Fruit fly (Drosophila melanogaster): ENCODE results near the gene Nup107.

Nup107 gene

DNA sequence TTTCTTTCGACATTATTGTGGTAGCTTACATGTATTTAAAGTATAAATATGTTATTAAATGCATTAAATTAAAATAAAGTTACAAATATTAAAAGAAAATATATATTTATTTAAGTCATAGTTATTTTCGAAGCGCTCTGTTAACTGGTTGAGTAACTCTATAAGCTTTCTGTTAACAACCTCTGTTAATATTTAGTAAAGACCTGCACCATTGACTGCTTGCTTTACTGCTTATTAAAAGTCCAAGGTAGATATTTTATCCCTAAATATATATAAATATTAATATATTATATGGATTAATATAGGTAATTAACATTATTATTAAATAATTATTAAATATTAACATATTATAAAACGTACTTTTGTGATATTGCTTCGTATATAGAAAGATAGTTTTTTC lies 14.3 kb downstream of the Nup107 start:
- TF ChIP-seq pan (optimal IDR thresholded peaks at IDR 0.05) (no peak), EcR (GFP tag; optimal IDR thresholded peaks at IDR 0.05) (no peak), usp (GFP tag; optimal IDR thresholded peaks at IDR 0.05) (no peak), psq (optimal IDR thresholded peaks at IDR 0.05) (no peak), CG8478 (optimal IDR thresholded peaks at IDR 0.05) (no peak), Dll (optimal IDR thresholded peaks at IDR 0.05) (no peak)

DNA sequence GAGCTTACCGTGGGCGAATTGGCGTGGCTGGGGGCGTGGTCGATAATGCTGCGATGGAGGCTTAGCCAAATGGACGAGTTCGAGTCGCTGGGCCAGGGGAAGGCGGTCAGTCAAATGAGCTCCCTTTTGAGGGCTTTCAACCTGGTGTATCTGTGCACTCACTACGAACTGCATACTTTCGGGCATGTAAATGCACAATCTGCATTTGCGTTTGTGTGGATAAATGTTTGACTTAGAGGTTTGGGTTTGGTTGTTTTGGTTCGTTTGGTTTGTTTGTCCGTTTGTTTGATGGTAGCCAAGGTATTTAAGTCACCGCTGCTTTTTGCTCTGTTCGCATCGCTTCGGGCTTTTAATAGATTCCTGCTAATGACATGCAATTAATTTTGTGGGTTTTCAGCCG lies 24.6 kb downstream of the Nup107 start:
- TF ChIP-seq psq (optimal IDR thresholded peaks at IDR 0.05) (no peak), pan (optimal IDR thresholded peaks at IDR 0.05) (no peak), Dll (optimal IDR thresholded peaks at IDR 0.05) (no peak), usp (GFP tag; optimal IDR thresholded peaks at IDR 0.05) (no peak)

DNA sequence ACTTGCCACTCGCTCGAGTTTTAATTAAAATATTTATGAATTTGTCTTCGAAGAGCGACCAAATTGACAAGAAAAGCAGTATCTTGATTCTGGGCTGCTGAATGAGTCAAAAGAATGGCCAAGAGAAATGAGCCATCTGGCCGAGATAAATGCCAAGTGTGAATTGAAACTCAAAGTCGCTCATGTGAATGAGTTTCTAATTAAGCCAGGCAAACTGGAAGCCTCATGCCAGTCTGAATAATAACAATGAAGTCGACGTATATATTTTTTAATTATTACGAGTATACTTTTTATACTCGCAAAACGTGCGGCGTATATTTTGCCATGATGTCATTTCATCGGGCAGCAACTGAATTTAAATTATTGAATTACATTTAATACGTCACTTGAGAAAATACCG lies 26.5 kb downstream of the Nup107 start, which contains the start of gene Lip2:
TSS of gene Lip2 (minus strand) at position 101 of the 400 bp plus-strand sequence.
- TF ChIP-seq CG8478 (optimal IDR thresholded peaks at IDR 0.05), result no peak
- TF ChIP-seq usp (GFP tag; optimal IDR thresholded peaks at IDR 0.05), result no peak
- no peak for TF ChIP-seq psq (optimal IDR thresholded peaks at IDR 0.05)
- TF ChIP-seq Dll (optimal IDR thresholded peaks at IDR 0.05), result no peak
- no peak for TF ChIP-seq pan (optimal IDR thresholded peaks at IDR 0.05)
- TF ChIP-seq EcR (GFP tag; optimal IDR thresholded peaks at IDR 0.05), result no peak

DNA sequence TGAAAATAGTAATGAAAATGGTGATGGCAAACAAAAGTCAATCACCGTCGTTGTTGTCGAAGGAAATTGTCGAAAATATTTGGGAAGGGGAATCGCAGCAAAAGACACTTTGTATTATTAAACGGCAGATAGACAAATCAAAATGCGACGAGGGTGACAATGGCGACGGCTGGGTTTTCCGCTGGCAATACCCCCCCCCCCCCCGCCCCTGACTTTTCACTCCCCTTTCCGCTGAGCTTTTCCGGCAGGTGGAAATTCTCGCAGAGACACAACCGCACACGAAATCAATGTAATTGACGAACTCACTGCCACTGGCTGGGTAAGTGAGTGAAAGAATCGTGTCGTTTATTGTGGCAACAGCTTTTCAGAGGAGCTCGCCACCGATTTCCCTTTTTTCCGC lies 27.8 kb downstream of the Nup107 start:
- TF ChIP-seq usp (GFP tag; optimal IDR thresholded peaks at IDR 0.05), result no peak
- no peak for TF ChIP-seq EcR (GFP tag; optimal IDR thresholded peaks at IDR 0.05)
- TF ChIP-seq psq (optimal IDR thresholded peaks at IDR 0.05), result no peak
- TF ChIP-seq CG8478 (optimal IDR thresholded peaks at IDR 0.05), result no peak
- TF ChIP-seq pan (optimal IDR thresholded peaks at IDR 0.05), result no peak
- no peak for TF ChIP-seq Dll (optimal IDR thresholded peaks at IDR 0.05)

DNA sequence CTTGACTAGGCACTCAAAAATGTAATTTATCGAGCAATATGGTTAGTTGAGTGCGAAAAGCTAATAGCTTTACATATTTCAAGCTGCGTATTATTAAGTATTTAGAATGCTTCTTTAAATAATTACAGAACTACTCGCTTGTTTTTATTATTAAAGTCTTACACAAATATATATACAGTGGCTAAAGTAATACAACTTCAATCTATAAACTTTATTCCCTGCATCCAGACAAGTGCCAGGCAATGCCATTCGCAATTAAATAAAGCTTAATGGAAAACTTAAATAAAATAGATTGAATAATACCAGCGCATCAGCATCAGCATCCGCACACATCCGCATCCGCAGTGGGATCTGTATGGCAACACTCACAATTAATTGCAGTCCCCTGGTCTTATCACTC lies 29.6 kb downstream of the Nup107 start:
- no peak for TF ChIP-seq pan (optimal IDR thresholded peaks at IDR 0.05)
- TF ChIP-seq EcR (GFP tag; optimal IDR thresholded peaks at IDR 0.05), result no peak
- TF ChIP-seq Dll (optimal IDR thresholded peaks at IDR 0.05), result no peak
- TF ChIP-seq usp (GFP tag; optimal IDR thresholded peaks at IDR 0.05), result no peak
- no peak for TF ChIP-seq CG8478 (optimal IDR thresholded peaks at IDR 0.05)
- no peak for TF ChIP-seq psq (optimal IDR thresholded peaks at IDR 0.05)

DNA sequence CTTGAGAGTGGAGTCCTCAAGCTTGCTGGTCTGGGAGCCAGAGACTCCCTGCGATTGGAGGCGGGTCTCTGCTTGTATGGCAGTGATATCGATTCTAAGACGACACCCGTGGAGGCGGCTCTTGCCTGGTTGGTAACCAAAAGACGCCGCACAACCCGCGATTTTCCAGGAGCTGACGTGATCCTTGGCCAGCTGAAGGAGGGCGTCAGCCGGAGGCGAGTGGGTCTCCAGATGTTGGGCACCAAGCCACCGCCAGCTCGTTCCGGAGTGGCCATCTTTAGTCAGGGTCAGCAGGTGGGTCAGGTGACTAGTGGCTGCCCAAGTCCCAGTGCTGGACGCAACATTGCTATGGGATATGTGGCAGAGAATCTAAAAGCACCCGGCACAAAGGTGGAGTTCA lies 31.4 kb downstream of the Nup107 start:
- no peak for TF ChIP-seq usp (GFP tag; optimal IDR thresholded peaks at IDR 0.05)
- TF ChIP-seq pan (optimal IDR thresholded peaks at IDR 0.05), result no peak
- TF ChIP-seq CG8478 (optimal IDR thresholded peaks at IDR 0.05), result no peak
- TF ChIP-seq Dll (optimal IDR thresholded peaks at IDR 0.05), result no peak
- TF ChIP-seq psq (optimal IDR thresholded peaks at IDR 0.05), result no peak
- no peak for TF ChIP-seq EcR (GFP tag; optimal IDR thresholded peaks at IDR 0.05)

DNA sequence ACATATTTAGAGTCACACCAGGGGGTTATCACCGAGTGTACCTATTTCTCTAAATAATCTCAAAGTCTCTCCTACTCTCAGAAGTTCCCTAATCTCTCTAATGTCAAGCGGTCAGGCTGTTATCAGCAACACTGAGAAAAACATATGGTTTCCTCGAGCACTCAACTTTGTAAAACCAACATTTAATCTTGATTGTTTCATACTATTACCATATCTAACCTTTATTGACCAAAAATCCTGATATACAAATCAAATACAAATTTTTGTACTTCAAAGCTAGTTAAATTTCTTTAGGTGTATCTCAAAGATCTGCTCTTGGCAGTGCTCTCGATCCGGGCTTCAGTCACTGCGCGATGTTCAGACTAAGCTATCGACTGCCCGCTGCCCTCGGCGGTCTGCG lies 32.6 kb downstream of the Nup107 start, which contains the start of gene CG6415:
TSS of gene CG6415 (plus strand) at position 341 of the 400 bp plus-strand sequence.
- TF ChIP-seq EcR (GFP tag; optimal IDR thresholded peaks at IDR 0.05) (no peak), pan (optimal IDR thresholded peaks at IDR 0.05) (no peak), CG8478 (optimal IDR thresholded peaks at IDR 0.05) (no peak), Dll (optimal IDR thresholded peaks at IDR 0.05) (no peak), usp (GFP tag; optimal IDR thresholded peaks at IDR 0.05) (no peak), psq (optimal IDR thresholded peaks at IDR 0.05) (no peak)

DNA sequence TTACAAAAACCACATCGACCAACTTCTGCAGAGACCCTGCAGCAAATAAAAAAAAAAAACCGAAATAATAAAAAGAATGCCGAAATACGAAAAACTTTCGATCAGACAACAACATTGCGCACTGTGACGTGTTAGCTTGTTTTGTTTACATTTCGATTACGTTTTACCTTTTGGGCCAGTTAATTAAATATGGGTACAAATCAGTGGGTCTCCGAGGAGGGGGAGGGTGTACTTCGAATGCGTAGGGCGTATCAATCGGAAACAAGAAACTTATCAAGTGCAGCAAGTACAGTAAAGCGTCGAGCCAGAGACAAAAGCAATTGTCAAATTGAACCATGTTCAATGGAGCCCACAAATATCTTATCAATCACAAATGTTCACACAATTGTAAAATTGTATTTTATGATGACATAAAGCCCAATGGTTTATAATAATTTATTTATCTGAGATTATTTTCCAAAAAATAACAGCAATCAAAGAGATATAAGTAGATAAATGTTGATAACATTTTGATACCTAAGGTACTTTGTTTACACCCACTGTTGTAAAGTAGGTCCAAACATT lies 34.3 kb downstream of the Nup107 start, which contains the start of gene Lip1:
TSS of gene Lip1 (minus strand) at position 46 of the 564 bp plus-strand sequence.
- TF ChIP-seq Dll (optimal IDR thresholded peaks at IDR 0.05), result no peak
- TF ChIP-seq CG8478 (optimal IDR thresholded peaks at IDR 0.05), result no peak
- no peak for TF ChIP-seq EcR (GFP tag; optimal IDR thresholded peaks at IDR 0.05)
- no peak for TF ChIP-seq pan (optimal IDR thresholded peaks at IDR 0.05)
- no peak for TF ChIP-seq usp (GFP tag; optimal IDR thresholded peaks at IDR 0.05)
- no peak for TF ChIP-seq psq (optimal IDR thresholded peaks at IDR 0.05)

DNA sequence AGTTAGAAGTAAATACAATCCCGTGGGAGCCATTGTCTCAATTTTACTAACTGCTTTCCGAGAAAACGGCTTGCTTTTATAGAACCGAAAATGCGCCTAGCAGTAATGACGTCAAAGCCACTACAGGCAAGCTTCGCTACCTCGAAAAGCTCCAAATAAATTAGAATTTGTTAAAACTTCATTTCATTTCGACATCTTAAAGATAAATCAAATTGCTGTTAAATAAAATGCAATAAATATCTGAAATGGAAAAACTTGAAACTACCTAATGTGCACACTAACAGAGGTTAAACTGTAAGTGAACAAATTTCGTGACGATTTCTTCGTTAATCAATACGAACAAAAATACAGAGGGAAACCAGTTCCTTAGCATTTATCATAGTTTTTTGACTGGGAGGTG lies 37.9 kb downstream of the Nup107 start, which contains the start of gene CG7300:
TSS of gene CG7300 (minus strand) at position 52 of the 400 bp plus-strand sequence.
- no peak for TF ChIP-seq EcR (GFP tag; optimal IDR thresholded peaks at IDR 0.05)
- TF ChIP-seq pan (optimal IDR thresholded peaks at IDR 0.05), result no peak
- no peak for TF ChIP-seq usp (GFP tag; optimal IDR thresholded peaks at IDR 0.05)
- no peak for TF ChIP-seq CG8478 (optimal IDR thresholded peaks at IDR 0.05)
- TF ChIP-seq psq (optimal IDR thresholded peaks at IDR 0.05), result no peak
- no peak for TF ChIP-seq Dll (optimal IDR thresholded peaks at IDR 0.05)

DNA sequence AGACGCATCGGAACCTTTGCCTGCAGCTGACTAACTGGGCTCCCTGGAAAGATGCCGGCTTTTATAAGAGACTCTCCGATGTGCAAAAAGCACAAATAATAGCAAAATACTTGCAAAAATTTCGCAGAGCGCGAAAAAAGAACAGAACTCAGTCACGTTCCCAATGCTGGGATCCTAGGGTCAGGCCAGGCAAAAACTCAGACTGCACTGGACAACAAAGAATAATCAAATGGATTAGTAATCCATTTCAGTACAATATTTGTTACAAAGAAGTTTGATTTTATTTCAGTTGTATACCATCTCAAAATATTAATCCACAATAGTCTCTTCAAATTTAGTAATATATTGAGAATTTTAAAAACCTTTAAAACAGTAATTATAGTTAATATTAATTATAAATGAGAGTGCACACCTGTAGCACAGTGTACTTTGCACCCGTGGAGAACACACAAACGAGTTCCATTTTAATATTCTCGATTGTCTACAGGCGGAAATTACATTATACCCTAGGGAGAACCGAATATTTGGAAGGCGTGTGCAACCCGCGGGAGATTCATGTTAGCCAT lies 41.7 kb downstream of the Nup107 start, which contains the start of gene CG17108:
TSS of gene CG17108 (minus strand) at position 51 of the 566 bp plus-strand sequence.
- TF ChIP-seq Dll (optimal IDR thresholded peaks at IDR 0.05) (no peak), psq (optimal IDR thresholded peaks at IDR 0.05) (no peak), pan (optimal IDR thresholded peaks at IDR 0.05) (no peak), usp (GFP tag; optimal IDR thresholded peaks at IDR 0.05) (no peak), EcR (GFP tag; optimal IDR thresholded peaks at IDR 0.05) (no peak), CG8478 (optimal IDR thresholded peaks at IDR 0.05) (no peak)

DNA sequence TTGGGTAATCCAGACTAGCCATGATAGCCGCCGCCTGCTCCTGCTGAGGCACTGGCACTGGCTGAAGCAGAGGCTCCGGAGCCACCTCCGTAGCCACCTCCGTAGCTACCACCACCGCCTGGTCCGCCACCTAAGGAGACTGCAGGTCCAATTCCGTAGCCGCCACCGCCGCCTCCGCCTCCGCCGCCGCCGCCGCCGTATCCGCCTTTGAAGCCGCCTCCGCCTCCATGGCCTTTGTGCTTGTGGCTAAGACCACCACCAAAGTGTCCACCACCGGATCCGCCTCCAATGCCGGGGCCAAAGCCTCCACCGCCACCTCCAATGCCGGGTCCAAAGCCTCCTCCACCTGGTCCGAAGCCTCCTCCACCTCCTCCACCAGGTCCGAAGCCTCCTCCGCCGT lies 42.9 kb downstream of the Nup107 start:
- TF ChIP-seq psq (optimal IDR thresholded peaks at IDR 0.05) (no peak), EcR (GFP tag; optimal IDR thresholded peaks at IDR 0.05) (no peak), CG8478 (optimal IDR thresholded peaks at IDR 0.05) (no peak), Dll (optimal IDR thresholded peaks at IDR 0.05) (no peak), pan (optimal IDR thresholded peaks at IDR 0.05) (no peak), usp (GFP tag; optimal IDR thresholded peaks at IDR 0.05) (no peak)

DNA sequence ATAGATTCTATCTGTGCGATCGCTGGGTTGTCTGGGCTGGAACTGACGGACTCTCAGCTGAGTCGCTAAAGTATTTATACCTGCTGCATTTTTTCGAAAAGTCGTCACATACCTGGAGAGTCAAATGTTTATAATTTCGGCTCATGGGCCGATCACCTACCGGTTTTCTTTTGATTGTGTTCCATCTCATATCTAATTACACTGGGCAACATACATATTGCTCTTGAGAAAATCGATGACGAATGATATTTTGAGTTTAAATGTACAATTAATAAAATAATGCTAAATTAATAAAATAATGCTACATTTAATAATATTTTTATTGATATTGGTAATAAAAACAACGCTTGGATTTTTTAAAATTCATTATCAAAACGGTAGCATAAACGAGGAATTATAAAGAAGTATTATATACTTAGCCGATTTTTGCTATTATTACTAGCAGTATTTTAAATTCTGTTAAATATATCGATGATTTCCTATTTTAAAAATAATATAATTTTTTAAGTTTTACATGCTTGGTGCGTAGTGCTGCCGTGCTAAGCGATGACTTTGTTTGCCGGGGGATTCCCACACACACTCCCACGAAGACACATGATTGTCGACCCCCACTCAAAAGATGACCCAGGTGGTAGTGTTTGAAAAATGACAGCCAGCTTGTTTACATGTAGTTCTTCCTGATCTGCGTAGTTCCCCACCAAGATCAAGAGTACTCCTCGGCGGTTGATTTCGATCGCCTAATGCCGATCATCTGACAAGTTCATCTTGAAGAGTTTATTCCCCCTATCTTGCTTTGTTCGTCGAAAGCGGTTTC lies 46.4 kb downstream of the Nup107 start, which contains the start of gene CG7294:
TSS of gene CG7294 (minus strand) at position 51 of the 814 bp plus-strand sequence.
- TF ChIP-seq CG8478 (optimal IDR thresholded peaks at IDR 0.05) (no peak), psq (optimal IDR thresholded peaks at IDR 0.05) (no peak), Dll (optimal IDR thresholded peaks at IDR 0.05) (no peak), EcR (GFP tag; optimal IDR thresholded peaks at IDR 0.05) (no peak), usp (GFP tag; optimal IDR thresholded peaks at IDR 0.05) (no peak), pan (optimal IDR thresholded peaks at IDR 0.05) (no peak)

Data from whole organism.